Worm (Caenorhabditis elegans): Measurements from ENCODE around the gene ttr-9.

DNA sequence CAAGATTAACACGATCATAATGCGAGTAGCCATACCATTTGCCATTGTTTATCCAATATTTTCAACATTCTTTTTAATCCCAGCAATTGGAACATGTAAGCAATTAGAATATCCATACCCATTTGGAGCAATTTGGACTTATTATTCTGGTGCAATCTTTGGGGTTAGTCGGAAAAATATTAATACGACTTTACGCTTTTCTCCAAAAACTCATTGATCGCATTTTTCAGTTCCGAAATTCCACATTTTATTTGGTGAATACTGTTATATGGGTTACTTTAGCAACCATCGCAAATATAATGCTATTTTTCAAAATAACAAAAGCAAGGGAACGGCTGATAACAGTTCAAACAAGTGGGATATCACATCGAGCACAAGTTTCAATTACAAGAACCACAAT is 19.4 kb downstream of the ttr-9 start:
- TF ChIP-seq ama-1 (optimal IDR thresholded peaks at IDR 0.05) (no peak), pes-1 (GFP tag; IDR thresholded peaks at IDR 0.05) (no peak)
